Worm (Caenorhabditis elegans): ENCODE results near the gene crh-1.

- no peak for TF ChIP-seq snpc-4 (tag; optimal IDR thresholded peaks at IDR 0.05)
- no peak for TF ChIP-seq ceh-82 (tag; optimal IDR thresholded peaks at IDR 0.05)
- no peak for TF ChIP-seq elt-2 (tag; optimal IDR thresholded peaks at IDR 0.05)
- TF ChIP-seq pqm-1 (tag; optimal IDR thresholded peaks at IDR 0.05), result no peak
- TF ChIP-seq ama-1 (optimal IDR thresholded peaks at IDR 0.05), result no peak
- no peak for TF ChIP-seq mep-1 (tag; optimal IDR thresholded peaks at IDR 0.05)
- TF ChIP-seq dpl-1 (GFP tag; optimal IDR thresholded peaks at IDR 0.05), result no peak
- no peak for TF ChIP-seq fkh-10 (GFP tag; optimal IDR thresholded peaks at IDR 0.05)
- TF ChIP-seq sptf-1 (tag; optimal IDR thresholded peaks at IDR 0.05), result no peak
- TF ChIP-seq egl-27 (tag; optimal IDR thresholded peaks at IDR 0.05), result no peak
- no peak for TF ChIP-seq nhr-20 (tag; optimal IDR thresholded peaks at IDR 0.05)
- TF ChIP-seq zag-1 (tag; optimal IDR thresholded peaks at IDR 0.05), result no peak
- no peak for TF ChIP-seq nhr-28 (tag; optimal IDR thresholded peaks at IDR 0.05)
Measured at ce11 chrIII:11742191-11742590, 84.6 kb downstream of the crh-1 start.

All from whole organism, L1 larva.